Worm (Caenorhabditis elegans): ENCODE measurements around the gene pbo-6.

DNA sequence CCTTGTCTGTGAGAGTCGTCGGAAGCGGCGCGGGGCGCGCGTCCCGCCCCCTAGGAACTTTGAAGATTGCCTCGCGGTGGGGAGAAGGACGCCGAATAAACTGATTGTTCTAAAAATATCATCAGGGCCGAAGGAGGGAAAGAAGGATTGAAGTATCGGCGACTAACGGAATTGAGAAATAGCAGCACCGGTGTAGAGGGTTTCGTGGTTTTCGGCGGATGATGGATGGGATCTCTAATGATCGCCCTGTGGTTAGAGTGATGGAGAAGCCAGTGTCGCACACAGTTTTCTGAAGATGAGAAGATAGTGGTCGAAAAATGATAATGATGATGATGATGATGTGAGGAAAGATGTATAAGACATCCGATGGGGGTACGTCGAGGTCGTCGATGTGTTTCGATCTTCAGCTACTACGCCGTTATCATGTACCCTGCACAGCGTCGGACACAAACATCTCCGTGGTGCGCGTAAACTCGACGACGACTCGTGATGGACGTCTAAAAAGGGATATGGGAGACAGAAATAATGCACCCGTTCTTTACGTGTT lies 7.2 kb upstream of the pbo-6 start, which contains the start of gene osm-11:
- no peak for TF ChIP-seq mep-1 (tag; optimal IDR thresholded peaks at IDR 0.05)
- TF ChIP-seq pqm-1 (tag; optimal IDR thresholded peaks at IDR 0.05), result no peak

Measured in whole organism, L1 larva.